Fruit fly (Drosophila melanogaster) whole organism, embryonic: ENCODE results near the gene ppk17.

Source experiments
- B-H1 ChIP-seq: fragments of 200-800 bp; sonication (Bioruptor generic); IDR thresholded peaks from 3 replicates; pipeline ENCODE4 v1.3.6; 2022; ENCODE audit warnings: missing biosample characterization, missing genetic modification characterization
- B-H2 ChIP-seq: fragments of 200-800 bp; sonication (Bioruptor generic); optimal IDR thresholded peaks from 2 replicates; lab custom pipeline; 2018; ENCODE audit warnings: missing biosample characterization, mild to moderate bottlenecking, missing genetic modification characterization
- Blimp-1 ChIP-seq: fragments of 200-800 bp; sonication (Bioruptor generic); optimal IDR thresholded peaks from 3 replicates; lab custom pipeline; 2018; ENCODE audit warnings: missing biosample characterization, missing genetic modification characterization, mild to moderate bottlenecking, moderate library complexity, missing genetic modification reagents
- CG10147 ChIP-seq: fragments of 200-800 bp; sonication (Bioruptor generic); optimal IDR thresholded peaks from 2 replicates; lab custom pipeline; 2019; ENCODE audit warnings: missing biosample characterization, mild to moderate bottlenecking, missing genetic modification characterization, moderate library complexity
- CG10267 ChIP-seq: fragments of 200-800 bp; sonication (Bioruptor generic); optimal IDR thresholded peaks from 2 replicates; lab custom pipeline; 2018; ENCODE audit warnings: missing biosample characterization, mild to moderate bottlenecking, missing genetic modification characterization, moderate library complexity
- CG12071 ChIP-seq: fragments of 200-800 bp; sonication (Bioruptor generic); optimal IDR thresholded peaks from 3 replicates; lab custom pipeline; 2018; ENCODE audit warnings: missing biosample characterization, mild to moderate bottlenecking, missing genetic modification characterization
- CG12155 ChIP-seq: fragments of 200-800 bp; sonication (Bioruptor generic); optimal IDR thresholded peaks from 3 replicates; lab custom pipeline; 2016; ENCODE audit warnings: missing biosample characterization, missing genetic modification characterization
- CG12769 ChIP-seq: fragments of 200-800 bp; sonication (Bioruptor generic); optimal IDR thresholded peaks from 2 replicates; lab custom pipeline; 2019; ENCODE audit warnings: missing biosample characterization, mild to moderate bottlenecking, missing genetic modification characterization, moderate library complexity
- CG12942 ChIP-seq: fragments of 200-800 bp; sonication (Bioruptor generic); optimal IDR thresholded peaks from 3 replicates; lab custom pipeline; 2016; ENCODE audit warnings: missing biosample characterization, missing genetic modification characterization
- CG14050 ChIP-seq: fragments of 200-800 bp; sonication (Bioruptor generic); IDR thresholded peaks from 3 replicates; pipeline ENCODE4 v1.3.6; 2022; ENCODE audit warnings: missing biosample characterization, missing genetic modification characterization
- CG15514 ChIP-seq: fragments of 200-800 bp; sonication (Bioruptor generic); optimal IDR thresholded peaks from 3 replicates; lab custom pipeline; 2017; ENCODE audit warnings: missing biosample characterization, missing genetic modification characterization, mild to moderate bottlenecking, moderate library complexity, missing genetic modification reagents
- CG16813 ChIP-seq: fragments of 200-800 bp; sonication (Bioruptor generic); IDR thresholded peaks from 3 replicates; pipeline ENCODE4 v1.3.6; 2022; ENCODE audit warnings: missing biosample characterization, missing genetic modification characterization; ENCODE audit not compliant: partially characterized antibody
- CG17186 ChIP-seq: fragments of 200-800 bp; sonication (Bioruptor generic); optimal IDR thresholded peaks from 3 replicates; lab custom pipeline; 2017; ENCODE audit warnings: missing biosample characterization, missing genetic modification reagents, missing genetic modification characterization
- CG17568 ChIP-seq: fragments of 200-800 bp; sonication (Bioruptor generic); optimal IDR thresholded peaks from 2 replicates; lab custom pipeline; 2018; ENCODE audit warnings: missing biosample characterization, mild to moderate bottlenecking, missing genetic modification characterization, moderate library complexity
- CG17912 ChIP-seq: fragments of 200-800 bp; sonication (Bioruptor generic); optimal IDR thresholded peaks from 2 replicates; lab custom pipeline; 2018; ENCODE audit warnings: missing biosample characterization, mild to moderate bottlenecking, missing genetic modification characterization
- CG2129 ChIP-seq: fragments of 200-800 bp; sonication (Bioruptor generic); IDR thresholded peaks from 2 replicates; pipeline ENCODE4 v1.3.6; 2022; ENCODE audit warnings: missing biosample characterization, missing genetic modification characterization; ENCODE audit not compliant: partially characterized antibody
- CG30020 ChIP-seq: fragments of 200-800 bp; optimal IDR thresholded peaks from 2 replicates; lab custom pipeline; 2019; ENCODE audit warnings: missing biosample characterization, mild to moderate bottlenecking, missing genetic modification characterization, moderate library complexity
- CG33213 ChIP-seq: fragments of 200-800 bp; sonication (Bioruptor generic); optimal IDR thresholded peaks from 3 replicates; lab custom pipeline; 2016; ENCODE audit warnings: missing biosample characterization, missing genetic modification characterization
- CG3847 ChIP-seq: fragments of 200-800 bp; sonication (Bioruptor generic); IDR thresholded peaks from 2 replicates; pipeline ENCODE4 v1.3.6; 2022; ENCODE audit warnings: missing biosample characterization, missing genetic modification characterization
- CG4617 ChIP-seq: fragments of 200-800 bp; sonication (Bioruptor generic); optimal IDR thresholded peaks from 3 replicates; lab custom pipeline; 2016; ENCODE audit warnings: missing biosample characterization, missing genetic modification characterization, borderline replicate concordance
- CG4730 ChIP-seq: fragments of 200-800 bp; sonication (Bioruptor generic); IDR thresholded peaks from 2 replicates; pipeline ENCODE4 v1.3.6; 2022; ENCODE audit warnings: missing biosample characterization, missing genetic modification characterization
- CG7839 ChIP-seq: fragments of 200-800 bp; sonication (Bioruptor generic); optimal IDR thresholded peaks from 3 replicates; lab custom pipeline; 2018; ENCODE audit warnings: missing biosample characterization, mild to moderate bottlenecking, missing genetic modification characterization, moderate library complexity
- CG9797 ChIP-seq: fragments of 200-800 bp; sonication (Bioruptor generic); optimal IDR thresholded peaks from 3 replicates; lab custom pipeline; 2018; ENCODE audit warnings: missing biosample characterization, mild to moderate bottlenecking, missing genetic modification characterization
- CHES-1-like ChIP-seq: fragments of 200-800 bp; sonication (Bioruptor generic); optimal IDR thresholded peaks from 2 replicates; lab custom pipeline; 2016; ENCODE audit warnings: missing biosample characterization, missing genetic modification characterization
- CrebB ChIP-seq: fragments of 200-800 bp; sonication (Bioruptor generic); optimal IDR thresholded peaks from 3 replicates; lab custom pipeline; 2018; ENCODE audit warnings: missing biosample characterization, mild to moderate bottlenecking, missing genetic modification characterization
- Dad ChIP-seq: fragments of 200-800 bp; sonication (Bioruptor generic); optimal IDR thresholded peaks from 3 replicates; lab custom pipeline; 2016; ENCODE audit warnings: missing biosample characterization, missing genetic modification characterization
- Dip2 ChIP-seq: fragments of 200-800 bp; sonication (Bioruptor generic); IDR thresholded peaks from 2 replicates; pipeline ENCODE4 v1.3.6; 2022; ENCODE audit warnings: missing biosample characterization, missing genetic modification characterization
- Dll ChIP-seq: fragments of 200-800 bp; sonication (Bioruptor generic); IDR thresholded peaks from 4 replicates; pipeline ENCODE4 v1.3.6; 2022; ENCODE audit warnings: missing biosample characterization, missing genetic modification characterization; ENCODE audit not compliant: partially characterized antibody
- Doc2 ChIP-seq: fragments of 200-800 bp; sonication (Bioruptor generic); IDR thresholded peaks from 2 replicates; pipeline ENCODE4 v1.3.6; 2022; ENCODE audit warnings: missing biosample characterization, missing genetic modification characterization
- Dp ChIP-seq: fragments of 200-800 bp; sonication (Bioruptor generic); optimal IDR thresholded peaks from 2 replicates; lab custom pipeline; 2018; ENCODE audit warnings: missing biosample characterization, mild to moderate bottlenecking, missing genetic modification characterization, moderate library complexity
- Drgx ChIP-seq: fragments of 200-800 bp; sonication (Bioruptor generic); IDR thresholded peaks from 2 replicates; pipeline ENCODE4 v1.3.6; 2022; ENCODE audit warnings: missing biosample characterization, missing genetic modification characterization
- E2f2 ChIP-seq: fragments of 200-800 bp; sonication (Bioruptor generic); IDR thresholded peaks from 2 replicates; pipeline ENCODE4 v1.3.6; 2022; ENCODE audit warnings: missing biosample characterization, missing genetic modification characterization
- Ets97D ChIP-seq: fragments of 200-800 bp; sonication (Bioruptor generic); optimal IDR thresholded peaks from 3 replicates; lab custom pipeline; 2016; ENCODE audit warnings: missing biosample characterization, missing genetic modification characterization
- HmgZ ChIP-seq: fragments of 200-800 bp; sonication (Bioruptor generic); optimal IDR thresholded peaks from 2 replicates; lab custom pipeline; 2018; ENCODE audit warnings: missing biosample characterization, mild to moderate bottlenecking, missing genetic modification characterization
- MBD-R2 ChIP-seq: fragments of 200-800 bp; sonication (Bioruptor generic); IDR thresholded peaks from 2 replicates; pipeline ENCODE4 v1.3.6; 2022; ENCODE audit warnings: missing biosample characterization, missing genetic modification characterization
- MESR4 ChIP-seq: fragments of 200-800 bp; sonication (Bioruptor generic); optimal IDR thresholded peaks from 2 replicates; lab custom pipeline; 2018; ENCODE audit warnings: missing biosample characterization, mild to moderate bottlenecking, missing genetic modification characterization, moderate library complexity
- Pdp1 ChIP-seq, 2 experiments: fragments of 200-800 bp; sonication (Bioruptor generic); optimal IDR thresholded peaks; 3 replicates each; lab custom pipeline; 2016; ENCODE audit warnings: missing biosample characterization in 2 of 2, missing genetic modification characterization in 2 of 2, mild to moderate bottlenecking in 1 of 2, moderate library complexity in 1 of 2
- Ssrp ChIP-seq: fragments of 200-800 bp; sonication (Bioruptor generic); optimal IDR thresholded peaks from 2 replicates; lab custom pipeline; 2018; ENCODE audit warnings: missing biosample characterization, mild to moderate bottlenecking, missing genetic modification characterization, moderate library complexity
- eve ChIP-seq, 2 experiments: fragments of >200 bp; optimal IDR thresholded peaks; 2 replicates each; lab custom pipeline; 2017; ENCODE audit warnings: missing biosample characterization in 2 of 2, missing genetic modification characterization in 2 of 2
- gfzf ChIP-seq: fragments of 200-800 bp; sonication (Bioruptor generic); optimal IDR thresholded peaks from 2 replicates; lab custom pipeline; 2016; ENCODE audit warnings: missing biosample characterization, mild to moderate bottlenecking, missing genetic modification characterization, moderate library complexity
- her ChIP-seq: fragments of 200-800 bp; sonication (Bioruptor generic); optimal IDR thresholded peaks from 2 replicates; lab custom pipeline; 2016; ENCODE audit warnings: missing biosample characterization, missing genetic modification characterization
- jumu ChIP-seq: fragments of 200-800 bp; sonication (Bioruptor generic); optimal IDR thresholded peaks from 3 replicates; lab custom pipeline; 2016; ENCODE audit warnings: missing biosample characterization, missing genetic modification characterization
- maf-S ChIP-seq: fragments of 200-800 bp; sonication (Bioruptor generic); optimal IDR thresholded peaks from 2 replicates; lab custom pipeline; 2016; ENCODE audit warnings: missing biosample characterization, missing genetic modification characterization
- pan ChIP-seq, 4 experiments: fragments of >200 bp in 3 of 4; fragments of 200-800 bp in 1 of 4; sonication (Bioruptor generic) in 1 of 4; optimal IDR thresholded peaks in 3 of 4; IDR thresholded peaks in 1 of 4; 2 replicates each; pipeline versions ENCODE4 v1.3.6 to Lab custom; 2017 to 2022; ENCODE audit warnings: missing biosample characterization in 2 of 4, missing genetic modification characterization in 2 of 4, mixed read lengths in 1 of 4
- sob ChIP-seq: fragments of 200-800 bp; sonication (Bioruptor generic); IDR thresholded peaks from 2 replicates; pipeline ENCODE4 v1.3.6; 2022; ENCODE audit warnings: missing biosample characterization, missing genetic modification characterization
- vvl ChIP-seq: fragments of 200-800 bp; sonication (Bioruptor generic); IDR thresholded peaks from 2 replicates; pipeline ENCODE4 v1.3.6; 2022; ENCODE audit warnings: missing biosample characterization, missing genetic modification characterization

The ppk17 gene

DNA sequence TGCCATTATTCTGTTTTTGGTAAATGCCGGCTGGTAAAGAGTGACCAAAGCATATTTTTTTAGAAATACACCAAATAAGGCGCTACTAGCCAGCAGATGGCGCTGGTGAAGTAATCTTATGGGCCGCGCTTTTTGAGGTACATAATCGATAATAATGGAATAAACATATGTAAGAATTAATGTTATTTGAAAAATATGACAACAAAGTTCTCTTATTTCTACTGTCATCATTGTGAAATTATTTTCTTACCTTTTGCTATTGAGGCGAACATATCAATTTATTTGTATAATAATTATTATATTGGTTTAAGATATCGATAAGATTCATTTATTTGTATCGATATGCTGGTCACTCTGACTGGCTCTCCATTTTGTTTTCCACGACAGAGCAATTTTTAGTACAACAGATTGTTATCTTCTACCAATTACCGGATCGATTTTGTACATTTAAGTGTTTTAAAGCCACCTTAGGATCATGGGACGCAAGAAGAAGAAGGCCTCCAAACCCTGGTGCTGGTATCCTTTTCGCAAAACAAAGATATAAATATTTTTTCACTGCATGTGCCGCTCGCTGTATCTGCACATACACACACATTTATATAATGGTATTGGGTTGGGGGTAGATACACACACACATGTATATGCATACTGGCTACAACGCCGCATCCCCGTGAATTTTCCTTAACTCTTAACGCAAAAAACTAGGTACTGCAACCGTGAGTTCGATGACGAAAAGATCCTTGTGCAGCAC lies 17.1 kb downstream of the ppk17 start, which contains the start of the genes LSm7 and BuGZ (continued):
- TF ChIP-seq Blimp-1 (no peak), CG14050 (GFP tag; lab: Robert Waterston, UW) (no peak), CG17912 (peak; percentile 74), CG12769 (tag; lab: Kevin White, UChicago) (no peak), CG12071 (GFP tag; lab: Kevin White, UChicago) (no peak), CG16813 (GFP tag; lab: Robert Waterston, UW) (peak; percentile 57), sob (no peak), CG17568 (no peak), CG2129 (GFP tag; lab: Robert Waterston, UW) (no peak), eve (GFP tag; optimal IDR thresholded peaks at IDR 0.05; lab: Kevin White, UChicago) (no peak), her (GFP tag; lab: Kevin White, UChicago) (no peak), CrebB (tag; lab: Kevin White, UChicago) (no peak)

DNA sequence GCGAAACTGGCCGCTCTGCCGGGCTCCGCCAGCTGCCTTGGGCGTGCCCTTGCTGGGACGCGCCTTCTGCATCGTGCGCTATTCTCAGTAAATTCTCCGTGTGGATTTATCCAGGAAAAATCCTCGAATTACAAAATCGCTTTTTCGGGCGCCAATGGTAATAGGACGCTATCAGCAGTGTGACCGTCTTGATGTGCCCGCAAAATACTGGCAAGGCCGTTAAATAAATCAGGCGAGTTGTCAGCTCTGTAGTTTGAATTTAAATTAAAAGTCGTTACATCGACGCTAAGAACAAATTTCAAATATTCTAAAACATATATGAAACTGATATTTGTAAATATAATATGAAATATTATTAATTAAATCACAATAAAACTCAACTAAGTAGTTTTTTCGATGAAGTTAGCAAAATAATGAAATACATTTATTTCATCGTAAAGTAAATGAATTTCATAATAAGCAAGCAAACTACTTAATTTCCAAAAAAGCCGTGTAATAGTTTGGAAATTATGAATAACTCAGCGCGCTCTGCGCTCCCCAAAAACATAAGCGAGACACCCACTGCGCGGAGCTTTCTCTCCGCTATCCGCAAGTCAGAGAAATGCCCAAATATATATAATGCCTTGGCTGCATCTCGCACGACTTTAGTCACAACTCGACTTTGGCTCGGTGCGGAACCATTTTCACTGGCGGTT lies 22.0 kb downstream of the ppk17 start, which contains the start of the genes glu and ChLD3:
glu (minus strand) TSS at position 183 of the 695 bp plus-strand sequence.
ChLD3 (plus strand) TSS at position 645 of the 695 bp plus-strand sequence.
- no peak for TF ChIP-seq Doc2 (GFP tag; lab: Robert Waterston, UW)
- no peak for TF ChIP-seq CG4730 (GFP tag; lab: Robert Waterston, UW)
- TF ChIP-seq CG33213 (GFP tag; lab: Kevin White, UChicago), result peak; percentile 15
- TF ChIP-seq Drgx (GFP tag; lab: Robert Waterston, UW), result peak; percentile 22; the same call in 1 of the 2 replicates
- no peak for TF ChIP-seq CG16813 (GFP tag; lab: Robert Waterston, UW)
- no peak for TF ChIP-seq CG7839 (tag; lab: Kevin White, UChicago)
- no peak for TF ChIP-seq Dip2 (GFP tag; lab: Robert Waterston, UW)
- no peak for TF ChIP-seq Dad (GFP tag; lab: Kevin White, UChicago)
- TF ChIP-seq maf-S (GFP tag; lab: Kevin White, UChicago), result no peak
- no peak for TF ChIP-seq pan (optimal IDR thresholded peaks at IDR 0.05; lab: Kevin White, UChicago)
- TF ChIP-seq pan (GFP tag; optimal IDR thresholded peaks at IDR 0.05 in 1 of 2, IDR thresholded peaks at IDR 0.05 in 1 of 2), result no peak
- TF ChIP-seq Ssrp, result no peak
- peak; percentile 35; the same call in 1 of the 2 replicates for TF ChIP-seq CG3847 (GFP tag; lab: Robert Waterston, UW)
- TF ChIP-seq B-H1 (GFP tag; lab: Robert Waterston, UW), result no peak
- peak; percentile 88 for TF ChIP-seq E2f2 (GFP tag; lab: Robert Waterston, UW)
- no peak for TF ChIP-seq Pdp1 (GFP tag; optimal IDR thresholded peaks at IDR 0.05; lab: Kevin White, UChicago)
- peak; percentile 87 for TF ChIP-seq MBD-R2
- TF ChIP-seq HmgZ (tag; lab: Kevin White, UChicago), result peak; percentile 20
- TF ChIP-seq Ets97D (GFP tag; lab: Kevin White, UChicago), result peak; percentile 40
- TF ChIP-seq Dll (GFP tag; lab: Robert Waterston, UW), result no peak
- TF ChIP-seq CG9797 (GFP tag; lab: Kevin White, UChicago), result peak; percentile 77
- TF ChIP-seq gfzf (GFP tag; lab: Kevin White, UChicago), result peak; percentile 82
- no peak for TF ChIP-seq B-H2 (GFP tag; lab: Kevin White, UChicago)
- peak; percentile 41 for TF ChIP-seq CG10267 (tag; lab: Kevin White, UChicago)
- no peak for TF ChIP-seq CG12942 (GFP tag; lab: Kevin White, UChicago)
- peak; percentile 34 for TF ChIP-seq CG15514 (GFP tag; lab: Kevin White, UChicago)
- peak; percentile 43 for TF ChIP-seq MESR4
- no peak for TF ChIP-seq CG12155
- TF ChIP-seq vvl (GFP tag; lab: Robert Waterston, UW), result 0 out of 2 replicates have a peak, but pooled peaks have one; percentile 29
- peak; percentile 83 for TF ChIP-seq Dp (GFP tag; lab: Kevin White, UChicago)
- TF ChIP-seq CG30020 (tag; lab: Kevin White, UChicago), result peak; percentile 3
- TF ChIP-seq CHES-1-like (GFP tag; lab: Kevin White, UChicago), result no peak
- TF ChIP-seq jumu (GFP tag; lab: Kevin White, UChicago), result peak; percentile 19
- peak; percentile 11 for TF ChIP-seq CG4617
- TF ChIP-seq CG17186 (GFP tag; lab: Kevin White, UChicago), result peak; percentile 29
- no peak for TF ChIP-seq CG10147 (GFP tag; lab: Kevin White, UChicago)
